Worm (Caenorhabditis elegans) whole organism, early embryonic: Measurements from ENCODE around the gene popl-5.

Experiments used
- aly-1 ChIP-seq: sonication (generic microtip); optimal IDR thresholded peaks from 2 replicates; lab custom pipeline; 2016; ENCODE audit warnings: missing genetic modification characterization, missing compliant biosample characterization
- ama-1 ChIP-seq: fragments of 150-350 bp; optimal IDR thresholded peaks from 2 replicates; lab custom pipeline; 2014
- ceh-36 ChIP-seq: sonication (generic microtip); optimal IDR thresholded peaks from 2 replicates; lab custom pipeline; 2016; ENCODE audit warnings: missing genetic modification characterization, inconsistent platforms, missing compliant biosample characterization
- hnd-1 ChIP-seq: sonication (generic microtip); optimal IDR thresholded peaks from 2 replicates; lab custom pipeline; 2016; ENCODE audit warnings: missing genetic modification characterization, missing compliant biosample characterization

DNA sequence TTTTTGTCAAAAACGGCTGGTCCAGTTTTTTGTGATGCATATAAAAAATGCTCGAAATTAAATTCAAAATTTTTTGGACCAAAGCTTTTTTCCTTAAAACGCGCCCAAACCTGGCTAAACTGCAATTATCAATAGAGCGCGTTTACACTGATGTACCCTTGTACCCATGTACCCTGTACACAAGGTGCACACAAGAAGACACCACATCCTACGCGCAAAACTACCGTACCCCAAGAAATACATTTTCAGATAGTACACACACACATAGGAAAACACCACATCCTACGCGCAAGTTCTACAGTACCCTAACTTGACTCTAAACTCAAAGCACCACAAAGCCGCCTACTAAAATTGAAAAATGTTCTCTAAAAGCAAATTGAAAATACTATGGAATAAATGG is 15.8 kb downstream of the popl-5 start:
- TF ChIP-seq ama-1 (no peak), ceh-36 (tag; lab: Kevin White, UChicago) (no peak), hnd-1 (no peak), aly-1 (tag; lab: Kevin White, UChicago) (no peak)
